Worm (Caenorhabditis elegans) whole organism, L4 larva: ENCODE data around the gene C38C3.6.

Source experiments
- D1046.2 ChIP-seq: fragments of 200-800 bp; sonication (Bioruptor generic); IDR thresholded peaks from 2 replicates; pipeline ENCODE4 v1.3.6; 2022; ENCODE audit warnings: missing genetic modification characterization, missing compliant biosample characterization
- F44E2.7 ChIP-seq: fragments of 200-800 bp; sonication (Bioruptor generic); IDR thresholded peaks from 2 replicates; pipeline ENCODE4 v2.1.2; 2022; ENCODE audit warnings: missing genetic modification characterization, missing compliant biosample characterization
- Y48G9A.11 ChIP-seq: fragments of 200-800 bp; sonication (Bioruptor generic); IDR thresholded peaks from 2 replicates; pipeline ENCODE4 v1.3.6; 2022; ENCODE audit warnings: missing genetic modification reagents, missing genetic modification characterization, missing compliant biosample characterization
- Y75B8A.6 ChIP-seq: fragments of 200-800 bp; sonication (Bioruptor generic); IDR thresholded peaks from 2 replicates; pipeline ENCODE4 v1.3.6; 2022; ENCODE audit warnings: missing genetic modification reagents, missing genetic modification characterization, missing compliant biosample characterization
- aha-1 ChIP-seq: fragments of 150-350 bp; peaks from one replicate; lab custom pipeline; 2014; ENCODE audit warnings: missing biosample characterization, missing genetic modification characterization
- arid-1 ChIP-seq: fragments of 200-800 bp; sonication (Bioruptor generic); conservative IDR thresholded peaks from 2 replicates; pipeline ENCODE4 v1.3.6; 2022; ENCODE audit warnings: missing genetic modification reagents, missing genetic modification characterization, missing compliant biosample characterization
- attf-4 ChIP-seq: sonication (generic microtip); optimal IDR thresholded peaks from 3 replicates; lab custom pipeline; 2017; ENCODE audit warnings: missing biosample characterization, missing genetic modification characterization
- ceh-28 ChIP-seq: fragments of 150-350 bp; optimal IDR thresholded peaks from 2 replicates; lab custom pipeline; 2014; ENCODE audit warnings: missing biosample characterization, missing genetic modification reagents, missing genetic modification characterization
- ceh-82 ChIP-seq: sonication (generic microtip); optimal IDR thresholded peaks from 2 replicates; lab custom pipeline; 2017; ENCODE audit warnings: missing biosample characterization, missing genetic modification characterization
- cey-2 ChIP-seq: sonication (generic microtip); optimal IDR thresholded peaks from 3 replicates; lab custom pipeline; 2017; ENCODE audit warnings: missing genetic modification characterization, mild to moderate bottlenecking, missing compliant biosample characterization, antibody characterized with exemption, borderline replicate concordance; ENCODE audit not compliant: insufficient read depth
- daf-12 ChIP-seq: fragments of 150-350 bp; optimal IDR thresholded peaks from 2 replicates; lab custom pipeline; 2014; ENCODE audit warnings: missing biosample characterization, missing genetic modification reagents, missing genetic modification characterization
- daf-8 ChIP-seq: fragments of 200-800 bp; sonication (Bioruptor generic); IDR thresholded peaks from 2 replicates; pipeline ENCODE4 v1.3.6; 2022; ENCODE audit warnings: missing genetic modification characterization, missing compliant biosample characterization
- dmd-6 ChIP-seq: fragments of 200-800 bp; sonication (Bioruptor generic); IDR thresholded peaks from 2 replicates; pipeline ENCODE4 v1.3.6; 2022; ENCODE audit warnings: missing genetic modification reagents, missing genetic modification characterization, missing compliant biosample characterization
- dpl-1 ChIP-seq: fragments of 150-350 bp; optimal IDR thresholded peaks from 2 replicates; lab custom pipeline; 2014; ENCODE audit warnings: missing biosample characterization, missing genetic modification reagents, missing genetic modification characterization
- dve-1 ChIP-seq: sonication (generic microtip); optimal IDR thresholded peaks from 2 replicates; lab custom pipeline; 2017; ENCODE audit warnings: antibody characterized with exemption, mild to moderate bottlenecking, missing genetic modification characterization, missing compliant biosample characterization; ENCODE audit not compliant: insufficient read depth
- fos-1 ChIP-seq: fragments of 150-350 bp; optimal IDR thresholded peaks from 2 replicates; lab custom pipeline; 2014; ENCODE audit warnings: missing biosample characterization, missing genetic modification characterization
- hlh-11 ChIP-seq: fragments of 200-800 bp; sonication (Bioruptor generic); optimal IDR thresholded peaks from 2 replicates; lab custom pipeline; 2018; ENCODE audit warnings: mild to moderate bottlenecking, missing genetic modification characterization, missing compliant biosample characterization
- hlh-30 ChIP-seq: sonication (generic microtip); optimal IDR thresholded peaks from 2 replicates; lab custom pipeline; 2017; ENCODE audit warnings: antibody characterized with exemption, mild to moderate bottlenecking, missing genetic modification characterization, missing compliant biosample characterization; ENCODE audit not compliant: insufficient read depth
- jun-1 ChIP-seq: fragments of 150-350 bp; optimal IDR thresholded peaks from 2 replicates; lab custom pipeline; 2014; ENCODE audit warnings: missing biosample characterization, missing genetic modification reagents, missing genetic modification characterization
- lin-13 ChIP-seq: fragments of 150-350 bp; optimal IDR thresholded peaks from 2 replicates; lab custom pipeline; 2014; ENCODE audit warnings: missing biosample characterization, missing genetic modification reagents, missing genetic modification characterization
- lin-15B ChIP-seq: fragments of 150-350 bp; sonication (generic microtip); optimal IDR thresholded peaks from 3 replicates; lab custom pipeline; 2014; ENCODE audit warnings: missing biosample characterization, missing genetic modification characterization
- lin-29 ChIP-seq: fragments of 200-800 bp; sonication (Bioruptor generic); IDR thresholded peaks from 2 replicates; pipeline ENCODE4 v1.3.6; 2022; ENCODE audit warnings: missing genetic modification reagents, missing genetic modification characterization, missing compliant biosample characterization
- madf-5 ChIP-seq, 2 experiments: fragments of 200-800 bp; sonication (Bioruptor generic); IDR thresholded peaks; 2 replicates each; pipeline ENCODE4 v1.3.6; 2022; ENCODE audit warnings: missing compliant biosample characterization in 2 of 2, missing genetic modification characterization in 2 of 2
- mdl-1 ChIP-seq, 2 experiments: fragments of 150-350 bp in 1 of 2; sonication (generic microtip) in 1 of 2; optimal IDR thresholded peaks; 2 replicates each; lab custom pipeline; 2014 to 2017; ENCODE audit warnings: missing biosample characterization in 2 of 2, missing genetic modification characterization in 2 of 2
- mdt-29 ChIP-seq: fragments of 200-800 bp; sonication (Bioruptor generic); IDR thresholded peaks from 2 replicates; pipeline ENCODE4 v1.3.6; 2022; ENCODE audit warnings: missing genetic modification reagents, missing genetic modification characterization, missing compliant biosample characterization
- mep-1 ChIP-seq: fragments of 150-350 bp; sonication (generic microtip); optimal IDR thresholded peaks from 3 replicates; lab custom pipeline; 2014; ENCODE audit warnings: missing biosample characterization, missing genetic modification characterization
- mxl-3 ChIP-seq: fragments of 200-800 bp; sonication (Bioruptor generic); optimal IDR thresholded peaks from 2 replicates; lab custom pipeline; 2018; ENCODE audit warnings: mild to moderate bottlenecking, missing genetic modification characterization, missing compliant biosample characterization
- nhr-10 ChIP-seq: fragments of 150-350 bp; optimal IDR thresholded peaks from 2 replicates; lab custom pipeline; 2014; ENCODE audit warnings: missing biosample characterization, missing genetic modification characterization
- nhr-102 ChIP-seq: sonication (generic microtip); optimal IDR thresholded peaks from 2 replicates; lab custom pipeline; 2016; ENCODE audit warnings: mild to moderate bottlenecking, missing genetic modification characterization, moderate library complexity, missing compliant biosample characterization
- nhr-11 ChIP-seq: fragments of 150-350 bp; optimal IDR thresholded peaks from 2 replicates; lab custom pipeline; 2014; ENCODE audit warnings: missing biosample characterization, missing genetic modification characterization
- nhr-25 ChIP-seq: sonication (generic microtip); optimal IDR thresholded peaks from 2 replicates; lab custom pipeline; 2017; ENCODE audit warnings: missing genetic modification characterization, mild to moderate bottlenecking, missing compliant biosample characterization, antibody characterized with exemption, moderate library complexity, borderline replicate concordance; ENCODE audit not compliant: insufficient read depth
- nhr-28 ChIP-seq: fragments of 150-350 bp; optimal IDR thresholded peaks from 2 replicates; lab custom pipeline; 2014; ENCODE audit warnings: missing biosample characterization, missing genetic modification characterization
- nhr-48 ChIP-seq: sonication (generic microtip); optimal IDR thresholded peaks from 2 replicates; lab custom pipeline; 2016; ENCODE audit warnings: mild to moderate bottlenecking, missing genetic modification characterization, missing compliant biosample characterization
- nhr-6 ChIP-seq: fragments of 150-350 bp; optimal IDR thresholded peaks from 2 replicates; lab custom pipeline; 2014; ENCODE audit warnings: missing biosample characterization, missing genetic modification characterization
- snpc-4 ChIP-seq: fragments of 150-350 bp; optimal IDR thresholded peaks from 2 replicates; lab custom pipeline; 2014; ENCODE audit warnings: missing biosample characterization, missing genetic modification characterization
- spr-1 ChIP-seq: sonication (generic microtip); optimal IDR thresholded peaks from 2 replicates; lab custom pipeline; 2016; ENCODE audit warnings: mild to moderate bottlenecking, missing genetic modification characterization, missing compliant biosample characterization
- spr-3 ChIP-seq: fragments of 200-800 bp; sonication (Bioruptor generic); optimal IDR thresholded peaks from 2 replicates; lab custom pipeline; 2018; ENCODE audit warnings: mild to moderate bottlenecking, missing genetic modification characterization, missing compliant biosample characterization
- tag-97 ChIP-seq: fragments of 200-800 bp; sonication (Bioruptor generic); IDR thresholded peaks from 2 replicates; pipeline ENCODE4 v1.3.6; 2022; ENCODE audit warnings: missing genetic modification characterization, missing compliant biosample characterization
- unc-62 ChIP-seq, 3 experiments: fragments of 150-350 bp in 1 of 3; sonication (generic microtip); optimal IDR thresholded peaks in 2 of 3; peaks in 1 of 3; 1 replicate in 1 of 3; 2 replicates in 2 of 3; lab custom pipeline; 2014 to 2017; ENCODE audit warnings: missing biosample characterization in 3 of 3, missing genetic modification characterization in 3 of 3, missing genetic modification reagents in 3 of 3, missing genotype in 1 of 3
- zfp-3 ChIP-seq: fragments of 200-800 bp; sonication (Bioruptor generic); conservative IDR thresholded peaks from 2 replicates; pipeline ENCODE4 v1.3.6; 2022; ENCODE audit warnings: missing genetic modification reagents, missing genetic modification characterization, missing compliant biosample characterization
- zip-2 ChIP-seq: fragments of 150-350 bp; optimal IDR thresholded peaks from 2 replicates; lab custom pipeline; 2014; ENCODE audit warnings: missing biosample characterization, missing genetic modification characterization
- ztf-7 ChIP-seq: fragments of 150-350 bp; optimal IDR thresholded peaks from 2 replicates; lab custom pipeline; 2014; ENCODE audit warnings: missing biosample characterization, missing genetic modification characterization

C38C3.6 gene

DNA sequence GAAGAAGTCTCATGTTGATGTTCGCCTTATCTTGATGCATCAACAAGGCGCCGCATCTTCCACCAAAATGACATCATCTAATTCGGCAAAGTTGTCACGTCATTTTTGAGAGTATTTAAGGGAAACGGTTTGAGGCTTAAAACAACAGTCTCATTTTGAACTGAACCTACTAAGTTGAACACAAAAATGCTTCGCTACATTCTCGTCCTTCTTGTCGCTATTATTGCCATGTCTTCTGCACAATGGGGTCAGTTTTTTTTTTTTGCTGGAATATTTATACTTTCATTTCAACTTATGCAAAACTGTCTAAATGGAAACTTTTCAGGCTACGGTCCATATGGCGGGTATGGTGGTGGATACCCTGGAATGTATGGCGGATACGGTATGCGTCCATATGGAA, 44.3 kb downstream of the C38C3.6 start, which contains the start of gene cnc-4:
Gene cnc-4, plus strand, starts transcription at position 117 of the 400 bp plus-strand sequence.
- TF ChIP-seq ceh-28 (tag; lab: Kevin White, UChicago) = no peak
- no peak for TF ChIP-seq mxl-3
- no peak for TF ChIP-seq lin-29 (GFP tag; lab: Robert Waterston, UW)
- TF ChIP-seq mep-1 (tag; lab: Kevin White, UChicago) = no peak
- no peak for TF ChIP-seq attf-4 (tag; lab: Kevin White, UChicago)
- TF ChIP-seq aha-1 (tag; lab: Kevin White, UChicago) = no peak
- TF ChIP-seq cey-2 = no peak
- TF ChIP-seq zfp-3 (GFP tag; lab: Robert Waterston, UW) = no peak

ce11 chrV:1445081-1445480, 46.3 kb downstream of the C38C3.6 start, which contains the start of gene cnc-5:
cnc-5 (plus strand) TSS chrV:1445381.
- TF ChIP-seq daf-8 = no peak
- TF ChIP-seq nhr-6 = no peak
- TF ChIP-seq dve-1 (tag; lab: Kevin White, UChicago) = no peak
- TF ChIP-seq nhr-11 (tag; lab: Kevin White, UChicago) = no peak
- TF ChIP-seq ceh-82 (tag; lab: Kevin White, UChicago) = no peak
- TF ChIP-seq lin-15B (tag; lab: Kevin White, UChicago) = no peak
- TF ChIP-seq dpl-1 (GFP tag; lab: Kevin White, UChicago) = no peak
- no peak for TF ChIP-seq spr-3
- no peak for TF ChIP-seq F44E2.7 (GFP tag; lab: Robert Waterston, UW)

DNA sequence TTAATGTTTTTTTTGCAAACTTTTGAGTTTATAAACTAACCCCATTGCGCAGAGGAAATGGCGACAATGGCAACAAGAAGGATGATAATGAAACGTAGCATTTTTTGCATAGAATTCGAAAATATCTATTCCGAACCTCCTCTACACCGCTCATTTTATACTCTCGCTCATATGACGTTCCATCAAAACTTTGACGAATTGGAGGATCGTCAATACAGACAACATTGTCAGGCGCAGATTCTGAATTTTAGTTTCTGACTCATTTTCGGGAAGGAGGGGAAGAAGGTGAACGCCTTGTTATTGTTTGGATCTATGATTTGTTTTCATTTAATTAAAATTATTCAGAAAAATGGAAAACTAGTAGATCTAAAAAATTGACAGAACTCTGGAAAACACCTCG, 47.2 kb downstream of the C38C3.6 start, which contains the start of gene cnc-1:
Gene cnc-1, minus strand, starts transcription at position 101 of the 400 bp plus-strand sequence.
- TF ChIP-seq ztf-7 (tag; lab: Kevin White, UChicago) = no peak
- TF ChIP-seq mdt-29 (GFP tag; lab: Robert Waterston, UW) = no peak
- TF ChIP-seq lin-15B (tag; lab: Kevin White, UChicago) = no peak
- TF ChIP-seq zip-2 (tag; lab: Kevin White, UChicago) = no peak
- TF ChIP-seq D1046.2 = no peak
- no peak for TF ChIP-seq hlh-11 (tag; lab: Kevin White, UChicago)
- TF ChIP-seq Y48G9A.11 (GFP tag; lab: Robert Waterston, UW) = no peak
- no peak for TF ChIP-seq Y75B8A.6 (GFP tag; lab: Robert Waterston, UW)
- TF ChIP-seq, all 104 proteins: peak for 0

DNA sequence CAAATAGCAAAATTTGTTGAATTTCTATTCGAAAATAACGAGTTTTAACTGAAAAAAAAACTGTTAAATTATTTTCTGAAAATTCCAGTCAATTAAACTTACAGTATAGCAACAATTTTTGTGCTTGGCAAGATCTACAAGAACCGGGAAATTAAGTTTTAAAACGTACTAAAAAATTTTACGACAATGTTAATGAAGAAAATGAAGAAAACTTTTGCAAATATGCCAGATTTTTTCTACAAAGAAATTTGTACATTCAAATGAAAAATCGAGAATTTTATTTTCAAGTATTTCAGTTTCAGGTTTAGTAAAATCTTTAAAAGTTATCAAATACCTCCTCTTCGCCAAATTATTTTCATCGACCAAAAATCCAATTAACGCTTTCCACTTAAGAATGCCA, 49.4 kb downstream of the C38C3.6 start, which contains the start of gene cnc-11:
Gene cnc-11, plus strand, starts transcription at position 301 of the 400 bp plus-strand sequence.
- TF ChIP-seq F44E2.7 (GFP tag; lab: Robert Waterston, UW) = no peak
- TF ChIP-seq unc-62 (GFP tag; optimal IDR thresholded peaks at IDR 0.05 in 1 of 2; lab: Kevin White, UChicago) = peak in 1 of 2 experiments; percentile 65
- TF ChIP-seq unc-62 (tag; optimal IDR thresholded peaks at IDR 0.05; lab: Kevin White, UChicago) = no peak

DNA sequence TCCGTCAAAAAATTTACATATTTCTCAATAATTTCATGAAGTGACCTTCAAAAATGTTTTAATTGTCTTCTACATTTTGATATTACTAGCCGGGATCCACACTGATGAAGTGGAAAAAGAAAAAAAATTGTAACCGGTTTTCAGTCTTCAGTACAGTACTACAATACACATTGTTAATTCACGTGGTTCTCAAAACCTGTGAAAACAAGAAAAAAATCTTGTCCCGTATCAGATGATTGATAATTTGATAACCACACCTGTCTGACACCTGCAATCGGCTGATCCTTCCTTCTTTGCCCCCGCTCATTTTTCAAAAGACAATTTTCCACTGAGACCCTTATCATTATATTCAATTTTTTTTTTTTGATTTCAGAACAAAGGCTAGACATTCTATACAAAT, 52.6 kb downstream of the C38C3.6 start, which contains the start of gene R09B5.11:
Gene R09B5.11, plus strand, starts transcription at position 374 of the 400 bp plus-strand sequence.
- TF ChIP-seq arid-1 (GFP tag; lab: Robert Waterston, UW) (no peak), jun-1 (tag; lab: Kevin White, UChicago) (no peak), aha-1 (tag; lab: Kevin White, UChicago) (peak; percentile 11), nhr-25 (tag; lab: Kevin White, UChicago) (no peak), lin-13 (GFP tag; lab: Kevin White, UChicago) (no peak), nhr-10 (tag; lab: Kevin White, UChicago) (no peak), nhr-102 (tag; lab: Kevin White, UChicago) (no peak), attf-4 (tag; lab: Kevin White, UChicago) (no peak), mdl-1 (tag; optimal IDR thresholded peaks at IDR 0.05; lab: Kevin White, UChicago) (peak in 1 of 2 experiments; percentile 19), nhr-28 (tag; lab: Kevin White, UChicago) (peak; percentile 68), nhr-48 (peak; percentile 7), dpl-1 (GFP tag; lab: Kevin White, UChicago) (no peak), D1046.2 (no peak), tag-97 (no peak), hlh-30 (peak; percentile 47), spr-1 (tag; lab: Kevin White, UChicago) (no peak), ceh-82 (tag; lab: Kevin White, UChicago) (no peak), madf-5 (GFP tag; IDR thresholded peaks at IDR 0.05; lab: Robert Waterston, UW) (no peak), mdt-29 (GFP tag; lab: Robert Waterston, UW) (no peak), snpc-4 (no peak), hlh-11 (tag; lab: Kevin White, UChicago) (peak; percentile 17), unc-62 (GFP tag; optimal IDR thresholded peaks at IDR 0.05 in 1 of 2; lab: Kevin White, UChicago) (no peak), unc-62 (tag; optimal IDR thresholded peaks at IDR 0.05; lab: Kevin White, UChicago) (no peak), daf-12 (tag; lab: Kevin White, UChicago) (no peak), cey-2 (peak; percentile 16), fos-1 (tag; lab: Kevin White, UChicago) (no peak), dmd-6 (GFP tag; lab: Robert Waterston, UW) (peak; percentile 36)
